Fruit fly (Drosophila melanogaster) whole organism, embryonic: ENCODE results near the gene Fum1.
A peak's percentile ranks its signal among the peaks of the same experiment; 100 is the strongest.

ENCODE experiments used
- Abd-B ChIP-seq: fragments of 200-800 bp; sonication (Bioruptor generic); optimal IDR thresholded peaks from 2 replicates; lab custom pipeline; 2018; ENCODE audit warnings: missing biosample characterization, mild to moderate bottlenecking, missing genetic modification characterization, moderate library complexity
- BEAF-32 ChIP-seq: fragments of 200-800 bp; sonication (Bioruptor generic); optimal IDR thresholded peaks from 3 replicates; lab custom pipeline; 2017; ENCODE audit warnings: missing biosample characterization, missing genetic modification characterization, mild to moderate bottlenecking, moderate library complexity, missing genetic modification reagents
- CG10979 ChIP-seq: fragments of 200-800 bp; sonication (Bioruptor generic); optimal IDR thresholded peaks from 2 replicates; lab custom pipeline; 2018; ENCODE audit warnings: missing biosample characterization, mild to moderate bottlenecking, missing genetic modification characterization, moderate library complexity
- CG11247 ChIP-seq: fragments of 200-800 bp; sonication (Bioruptor generic); IDR thresholded peaks from 2 replicates; pipeline ENCODE4 v1.3.6; 2022; ENCODE audit warnings: missing biosample characterization, missing genetic modification characterization
- CG11723 ChIP-seq: fragments of 200-800 bp; sonication (Bioruptor generic); optimal IDR thresholded peaks from 2 replicates; lab custom pipeline; 2017; ENCODE audit warnings: missing biosample characterization, mild to moderate bottlenecking, missing genetic modification characterization
- CG13296 ChIP-seq: fragments of 200-800 bp; sonication (Bioruptor generic); optimal IDR thresholded peaks from 3 replicates; lab custom pipeline; 2018; ENCODE audit warnings: missing biosample characterization, mild to moderate bottlenecking, missing genetic modification characterization
- CG14014 ChIP-seq: fragments of 200-800 bp; sonication (Bioruptor generic); IDR thresholded peaks from 2 replicates; pipeline ENCODE4 v1.3.6; 2022; ENCODE audit warnings: missing biosample characterization, missing genetic modification characterization
- CG14965 ChIP-seq: fragments of 200-800 bp; sonication (Bioruptor generic); optimal IDR thresholded peaks from 2 replicates; lab custom pipeline; 2016; ENCODE audit warnings: missing biosample characterization, missing genetic modification characterization, borderline replicate concordance
- CG15073 ChIP-seq: fragments of 200-800 bp; sonication (Bioruptor generic); optimal IDR thresholded peaks from 2 replicates; lab custom pipeline; 2016; ENCODE audit warnings: missing biosample characterization, missing genetic modification characterization
- CG15514 ChIP-seq: fragments of 200-800 bp; sonication (Bioruptor generic); optimal IDR thresholded peaks from 3 replicates; lab custom pipeline; 2017; ENCODE audit warnings: missing biosample characterization, missing genetic modification characterization, mild to moderate bottlenecking, moderate library complexity, missing genetic modification reagents
- CG17361 ChIP-seq: fragments of 200-800 bp; sonication (Bioruptor generic); IDR thresholded peaks from 3 replicates; pipeline ENCODE4 v1.3.6; 2022; ENCODE audit warnings: missing biosample characterization, missing genetic modification characterization
- CG18599 ChIP-seq: fragments of 200-800 bp; sonication (Bioruptor generic); optimal IDR thresholded peaks from 3 replicates; lab custom pipeline; 2017; ENCODE audit warnings: missing biosample characterization, missing genetic modification characterization, mild to moderate bottlenecking, moderate library complexity, missing genetic modification reagents
- CG2889 ChIP-seq: fragments of 200-800 bp; sonication (Bioruptor generic); IDR thresholded peaks from 3 replicates; pipeline ENCODE4 v1.3.6; 2022; ENCODE audit warnings: missing biosample characterization, missing genetic modification characterization
- CG43689 ChIP-seq: fragments of 200-800 bp; sonication (Bioruptor generic); IDR thresholded peaks from 2 replicates; pipeline ENCODE4 v1.3.6; 2022; ENCODE audit warnings: missing biosample characterization, missing genetic modification characterization
- CG4707 ChIP-seq: fragments of 200-800 bp; sonication (Bioruptor generic); optimal IDR thresholded peaks from 2 replicates; lab custom pipeline; 2018; ENCODE audit warnings: missing biosample characterization, mild to moderate bottlenecking, missing genetic modification characterization, moderate library complexity
- CG7963 ChIP-seq: fragments of 200-800 bp; sonication (Bioruptor generic); IDR thresholded peaks from 3 replicates; pipeline ENCODE4 v1.3.6; 2022; ENCODE audit warnings: missing biosample characterization, missing genetic modification characterization; ENCODE audit not compliant: partially characterized antibody
- CG8944 ChIP-seq: fragments of 200-800 bp; sonication (Bioruptor generic); optimal IDR thresholded peaks from 3 replicates; lab custom pipeline; 2016; ENCODE audit warnings: missing biosample characterization, missing genetic modification characterization
- D ChIP-seq, 2 experiments: fragments of 200-800 bp in 1 of 2; fragments of >200 bp in 1 of 2; sonication (Bioruptor generic) in 1 of 2; optimal IDR thresholded peaks; 2 replicates in 1 of 2; 3 replicates in 1 of 2; lab custom pipeline; 2017; ENCODE audit warnings: mild to moderate bottlenecking in 1 of 2, missing biosample characterization in 1 of 2, missing genetic modification characterization in 1 of 2, missing genetic modification reagents in 1 of 2
- Ets65A ChIP-seq: fragments of 200-800 bp; sonication (Bioruptor generic); peaks from one replicate; lab custom pipeline; 2016; ENCODE audit warnings: missing biosample characterization, missing genetic modification characterization
- HmgD ChIP-seq: fragments of 200-800 bp; sonication (Bioruptor generic); optimal IDR thresholded peaks from 3 replicates; lab custom pipeline; 2016; ENCODE audit warnings: missing biosample characterization, missing genetic modification characterization
- Hr78 ChIP-seq, 2 experiments: fragments of 200-800 bp in 1 of 2; fragments of >200 bp in 1 of 2; sonication (Bioruptor generic) in 1 of 2; optimal IDR thresholded peaks; 2 replicates each; lab custom pipeline; 2017 to 2019; ENCODE audit warnings: missing biosample characterization in 2 of 2, missing genetic modification characterization in 2 of 2, mild to moderate bottlenecking in 1 of 2, moderate library complexity in 1 of 2
- Oli ChIP-seq: fragments of 200-800 bp; sonication (Bioruptor generic); optimal IDR thresholded peaks from 2 replicates; lab custom pipeline; 2018; ENCODE audit warnings: missing biosample characterization, mild to moderate bottlenecking, missing genetic modification characterization, moderate library complexity
- Opbp ChIP-seq: fragments of 200-800 bp; sonication (Bioruptor generic); IDR thresholded peaks from 3 replicates; pipeline ENCODE4 v1.3.6; 2022; ENCODE audit warnings: missing biosample characterization, missing genetic modification characterization; ENCODE audit not compliant: partially characterized antibody
- Scr ChIP-seq: fragments of 200-800 bp; sonication (Bioruptor generic); IDR thresholded peaks from 2 replicates; pipeline ENCODE4 v1.3.6; 2022; ENCODE audit warnings: missing biosample characterization, missing genetic modification characterization; ENCODE audit not compliant: partially characterized antibody
- Taf1 ChIP-seq: fragments of 200-800 bp; sonication (Bioruptor generic); IDR thresholded peaks from 2 replicates; pipeline ENCODE4 v1.3.6; 2022; ENCODE audit warnings: missing biosample characterization, missing genetic modification characterization
- bbx ChIP-seq: fragments of 200-800 bp; sonication (Bioruptor generic); IDR thresholded peaks from 2 replicates; pipeline ENCODE4 v1.3.6; 2022; ENCODE audit warnings: missing biosample characterization, missing genetic modification characterization; ENCODE audit not compliant: partially characterized antibody
- chinmo ChIP-seq: fragments of 200-800 bp; sonication (Bioruptor generic); IDR thresholded peaks from 4 replicates; pipeline ENCODE4 v1.3.6; 2022; ENCODE audit warnings: missing biosample characterization, missing genetic modification characterization; ENCODE audit not compliant: partially characterized antibody
- corto ChIP-seq: fragments of 200-800 bp; sonication (Bioruptor generic); optimal IDR thresholded peaks from 2 replicates; lab custom pipeline; 2016; ENCODE audit warnings: missing biosample characterization, mild to moderate bottlenecking, missing genetic modification characterization, moderate library complexity
- crp ChIP-seq, 2 experiments: fragments of 200-800 bp; sonication (Bioruptor generic); optimal IDR thresholded peaks; 2 replicates in 1 of 2; 3 replicates in 1 of 2; lab custom pipeline; 2017; ENCODE audit warnings: missing biosample characterization in 2 of 2, missing genetic modification characterization in 2 of 2, mild to moderate bottlenecking in 1 of 2, moderate library complexity in 1 of 2
- cwo ChIP-seq: fragments of 200-800 bp; sonication (Bioruptor generic); optimal IDR thresholded peaks from 3 replicates; lab custom pipeline; 2017; ENCODE audit warnings: missing biosample characterization, missing genetic modification characterization, mild to moderate bottlenecking, moderate library complexity, missing genetic modification reagents
- da ChIP-seq: fragments of 200-800 bp; sonication (Bioruptor generic); optimal IDR thresholded peaks from 2 replicates; lab custom pipeline; 2016; ENCODE audit warnings: missing biosample characterization, missing genetic modification characterization
- dmrt11E ChIP-seq: fragments of 200-800 bp; sonication (Bioruptor generic); optimal IDR thresholded peaks from 3 replicates; lab custom pipeline; 2018; ENCODE audit warnings: missing biosample characterization, mild to moderate bottlenecking, missing genetic modification characterization, moderate library complexity
- esg ChIP-seq: fragments of 200-800 bp; sonication (Bioruptor generic); conservative IDR thresholded peaks from 2 replicates; pipeline ENCODE4 v1.3.6; 2022; ENCODE audit warnings: missing biosample characterization, missing genetic modification characterization
- ftz-f1 ChIP-seq: fragments of 200-800 bp; sonication (Bioruptor generic); optimal IDR thresholded peaks from 2 replicates; lab custom pipeline; 2016; ENCODE audit warnings: missing biosample characterization, missing genetic modification characterization
- gcm2 ChIP-seq: fragments of 200-800 bp; sonication (Bioruptor generic); optimal IDR thresholded peaks from 2 replicates; lab custom pipeline; 2016; ENCODE audit warnings: missing biosample characterization, missing genetic modification characterization
- hbn ChIP-seq: fragments of 200-800 bp; sonication (Bioruptor generic); IDR thresholded peaks from 2 replicates; pipeline ENCODE4 v1.3.6; 2022; ENCODE audit warnings: missing biosample characterization, missing genetic modification characterization; ENCODE audit not compliant: partially characterized antibody
- ind ChIP-seq: fragments of 200-800 bp; sonication (Bioruptor generic); optimal IDR thresholded peaks from 3 replicates; lab custom pipeline; 2016; ENCODE audit warnings: missing biosample characterization, missing genetic modification characterization
- mirr ChIP-seq: fragments of 200-800 bp; sonication (Bioruptor generic); optimal IDR thresholded peaks from 3 replicates; lab custom pipeline; 2018; ENCODE audit warnings: missing biosample characterization, mild to moderate bottlenecking, missing genetic modification characterization
- mld ChIP-seq: fragments of 200-800 bp; sonication (Bioruptor generic); IDR thresholded peaks from 3 replicates; pipeline ENCODE4 v1.3.6; 2022; ENCODE audit warnings: missing biosample characterization, missing genetic modification characterization; ENCODE audit not compliant: partially characterized antibody
- rib ChIP-seq: fragments of 200-800 bp; sonication (Bioruptor generic); IDR thresholded peaks from 2 replicates; pipeline ENCODE4 v1.3.6; 2022; ENCODE audit warnings: missing biosample characterization, missing genetic modification characterization
- sim ChIP-seq: fragments of 200-800 bp; sonication (Bioruptor generic); IDR thresholded peaks from 2 replicates; pipeline ENCODE4 v1.3.6; 2022; ENCODE audit warnings: missing biosample characterization, missing genetic modification characterization
- sisA ChIP-seq: fragments of 200-800 bp; sonication (Bioruptor generic); IDR thresholded peaks from 2 replicates; pipeline ENCODE4 v1.3.6; 2022; ENCODE audit warnings: missing biosample characterization, missing genetic modification characterization
- stc ChIP-seq: fragments of 200-800 bp; sonication (Bioruptor generic); IDR thresholded peaks from 2 replicates; pipeline ENCODE4 v1.3.6; 2022; ENCODE audit warnings: missing biosample characterization, missing genetic modification characterization
- tna ChIP-seq: fragments of 200-800 bp; sonication (Bioruptor generic); IDR thresholded peaks from 2 replicates; pipeline ENCODE4 v1.3.6; 2022; ENCODE audit warnings: missing biosample characterization, missing genetic modification characterization; ENCODE audit not compliant: partially characterized antibody
- toy ChIP-seq: fragments of 200-800 bp; sonication (Bioruptor generic); IDR thresholded peaks from 2 replicates; pipeline ENCODE4 v1.3.6; 2022; ENCODE audit warnings: missing biosample characterization, missing genetic modification characterization
- trem ChIP-seq: fragments of 200-800 bp; optimal IDR thresholded peaks from 3 replicates; lab custom pipeline; 2019; ENCODE audit warnings: missing biosample characterization, mild to moderate bottlenecking, missing genetic modification characterization, moderate library complexity
- twi ChIP-seq: fragments of 200-800 bp; optimal IDR thresholded peaks from 2 replicates; lab custom pipeline; 2019; ENCODE audit warnings: missing biosample characterization, mild to moderate bottlenecking, missing genetic modification characterization, moderate library complexity
- wdn ChIP-seq: fragments of 200-800 bp; sonication (Bioruptor generic); IDR thresholded peaks from 2 replicates; pipeline ENCODE4 v1.3.6; 2022; ENCODE audit warnings: missing biosample characterization, missing genetic modification characterization

Fum1 gene

DNA sequence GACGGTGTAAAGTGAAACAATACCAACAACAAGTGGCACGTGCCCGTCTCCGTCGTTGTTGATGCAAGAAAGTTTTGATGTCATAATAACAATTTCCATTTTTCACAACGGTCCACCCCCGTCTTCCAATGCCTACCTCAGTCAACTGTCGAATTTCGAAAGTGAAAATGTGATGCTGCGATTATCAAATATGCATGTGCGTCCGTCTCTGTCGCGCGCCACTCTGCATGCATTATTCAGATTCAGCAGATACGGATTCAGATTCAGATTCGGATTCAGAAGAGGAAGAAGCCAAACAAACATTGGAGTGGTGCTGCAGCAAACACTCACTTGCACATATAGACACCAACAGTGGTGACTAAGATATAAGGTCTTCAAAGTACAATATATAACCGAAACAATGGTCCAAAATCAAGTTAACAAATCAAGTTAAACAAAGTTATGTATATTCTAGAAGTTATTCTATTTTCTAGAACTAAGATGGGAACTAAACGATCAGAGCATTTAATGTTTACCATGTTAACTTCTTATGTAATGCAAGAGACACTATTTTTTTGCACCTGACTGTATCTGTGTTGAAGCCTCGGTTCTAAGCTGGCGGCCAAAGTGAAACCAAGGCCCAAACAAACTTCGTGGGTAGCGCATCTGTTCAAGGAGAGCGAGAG, 35.5 kb upstream of the Fum1 start (continued):
- TF ChIP-seq bbx (GFP tag; lab: Robert Waterston, UW) (no peak), Scr (GFP tag; lab: Robert Waterston, UW) (no peak), ftz-f1 (GFP tag; lab: Kevin White, UChicago) (no peak), CG43689 (GFP tag; lab: Robert Waterston, UW) (no peak), trem (tag; lab: Kevin White, UChicago) (peak; percentile 42), CG7963 (no peak), Hr78 (GFP tag; optimal IDR thresholded peaks at IDR 0.05; lab: Kevin White, UChicago) (no peak), corto (GFP tag; lab: Kevin White, UChicago) (no peak), HmgD (GFP tag; lab: Kevin White, UChicago) (no peak), CG15514 (no peak), crp (GFP tag; optimal IDR thresholded peaks at IDR 0.05; lab: Kevin White, UChicago) (no peak), CG13296 (no peak), Ets65A (no peak), Abd-B (GFP tag; lab: Kevin White, UChicago) (no peak), Taf1 (no peak), CG4707 (GFP tag; lab: Kevin White, UChicago) (peak; percentile 21), sim (GFP tag; lab: Robert Waterston, UW) (no peak), CG15073 (GFP tag; lab: Kevin White, UChicago) (peak; percentile 7), CG14014 (GFP tag; lab: Robert Waterston, UW) (no peak), mirr (GFP tag; lab: Kevin White, UChicago) (no peak), Oli (peak; percentile 54), dmrt11E (tag; lab: Kevin White, UChicago) (peak; percentile 40), CG8944 (GFP tag; lab: Kevin White, UChicago) (no peak), CG11723 (GFP tag; lab: Kevin White, UChicago) (no peak), tna (no peak), mld (GFP tag; lab: Robert Waterston, UW) (no peak), stc (GFP tag; lab: Robert Waterston, UW) (no peak), D (optimal IDR thresholded peaks at IDR 0.05; lab: Kevin White, UChicago) (no peak), D (GFP tag; optimal IDR thresholded peaks at IDR 0.05; lab: Kevin White, UChicago) (peak; percentile 22), cwo (GFP tag; lab: Kevin White, UChicago) (no peak), twi (tag; lab: Kevin White, UChicago) (no peak), esg (0 out of 2 replicates have a peak, but pooled peaks have one; percentile 7), sisA (GFP tag; lab: Robert Waterston, UW) (no peak; the same call in 1 of the 2 replicates), ind (no peak), rib (GFP tag; lab: Robert Waterston, UW) (no peak), BEAF-32 (GFP tag; lab: Kevin White, UChicago) (no peak), wdn (no peak), chinmo (no peak), CG17361 (GFP tag; lab: Robert Waterston, UW) (peak; percentile 37; the same call in 1 of the 3 replicates), hbn (GFP tag; lab: Robert Waterston, UW) (no peak), CG10979 (peak; percentile 67), Opbp (GFP tag; lab: Robert Waterston, UW) (no peak), da (GFP tag; lab: Kevin White, UChicago) (no peak), CG18599 (GFP tag; lab: Kevin White, UChicago) (peak; percentile 17), CG2889 (GFP tag; lab: Robert Waterston, UW) (no peak), CG14965 (GFP tag; lab: Kevin White, UChicago) (no peak), CG11247 (GFP tag; lab: Robert Waterston, UW) (no peak), gcm2 (no peak), toy (GFP tag; lab: Robert Waterston, UW) (no peak)
